Fruit fly (Drosophila melanogaster) whole organism, adult: Measurements from ENCODE around the gene B9d1.

Experiments used
- CG11617 ChIP-seq: fragments of 200-800 bp; sonication (Bioruptor generic); optimal IDR thresholded peaks from 2 replicates; lab custom pipeline; 2017; ENCODE audit warnings: mild to moderate bottlenecking, missing biosample characterization, missing genetic modification reagents, missing genetic modification characterization
- CG33017 ChIP-seq: fragments of 200-800 bp; sonication (Bioruptor generic); optimal IDR thresholded peaks from 2 replicates; lab custom pipeline; 2018; ENCODE audit warnings: missing biosample characterization, mild to moderate bottlenecking, missing genetic modification characterization, moderate library complexity
- CG7045 ChIP-seq: fragments of 200-800 bp; sonication (Bioruptor generic); optimal IDR thresholded peaks from 2 replicates; lab custom pipeline; 2017; ENCODE audit warnings: missing biosample characterization, mild to moderate bottlenecking, missing genetic modification characterization
- Crg-1 ChIP-seq: fragments of 200-800 bp; sonication (Bioruptor generic); optimal IDR thresholded peaks from 2 replicates; lab custom pipeline; 2016; ENCODE audit warnings: missing biosample characterization, missing genetic modification characterization
- Hr96 ChIP-seq: fragments of 200-800 bp; sonication (Bioruptor generic); optimal IDR thresholded peaks from 2 replicates; lab custom pipeline; 2016; ENCODE audit warnings: missing biosample characterization, missing genetic modification characterization
- cic ChIP-seq: fragments of 200-800 bp; sonication (Bioruptor generic); optimal IDR thresholded peaks from 2 replicates; lab custom pipeline; 2017; ENCODE audit warnings: missing biosample characterization, mild to moderate bottlenecking, missing genetic modification characterization, moderate library complexity
- ovo ChIP-seq: fragments of 200-800 bp; sonication (Bioruptor generic); optimal IDR thresholded peaks from 2 replicates; lab custom pipeline; 2016; ENCODE audit warnings: missing biosample characterization, missing genetic modification characterization
- pad ChIP-seq: fragments of 200-800 bp; sonication (Bioruptor generic); optimal IDR thresholded peaks from 3 replicates; lab custom pipeline; 2017; ENCODE audit warnings: missing biosample characterization, missing genetic modification characterization, mild to moderate bottlenecking, moderate library complexity, missing genetic modification reagents
- toe ChIP-seq: fragments of 200-800 bp; sonication (Bioruptor generic); optimal IDR thresholded peaks from 2 replicates; lab custom pipeline; 2016; ENCODE audit warnings: missing biosample characterization, missing genetic modification characterization

dm6 chr3R:15433340-15433945 lies 48.3 kb upstream of the B9d1 start:
- TF ChIP-seq CG11617 (GFP tag; lab: Kevin White, UChicago) = no peak
- TF ChIP-seq toe (GFP tag; lab: Kevin White, UChicago) = no peak
- TF ChIP-seq Crg-1 = no peak
- TF ChIP-seq CG7045 (GFP tag; lab: Kevin White, UChicago) = no peak
- TF ChIP-seq ovo (GFP tag; lab: Kevin White, UChicago) = no peak
- no peak for TF ChIP-seq pad
- TF ChIP-seq CG33017 (tag; lab: Kevin White, UChicago) = no peak
- TF ChIP-seq cic = no peak
- no peak for TF ChIP-seq Hr96 (GFP tag; lab: Kevin White, UChicago)
